Worm (Caenorhabditis elegans) whole organism, late embryonic: Measurements from ENCODE around the gene gst-16.
A peak's percentile ranks its signal among the peaks of the same experiment; 100 is the strongest.

Experiments
- C08G9.2 ChIP-seq: sonication (generic microtip); optimal IDR thresholded peaks from 2 replicates; lab custom pipeline; 2016; ENCODE audit warnings: mild to moderate bottlenecking, missing genetic modification characterization, moderate library complexity, missing compliant biosample characterization
- C38D4.7 ChIP-seq: fragments of 200-800 bp; sonication (Bioruptor generic); optimal IDR thresholded peaks from 2 replicates; lab custom pipeline; 2018; ENCODE audit warnings: mild to moderate bottlenecking, missing genetic modification characterization, moderate library complexity, missing compliant biosample characterization
- K09A11.1 ChIP-seq: sonication (generic microtip); optimal IDR thresholded peaks from 2 replicates; lab custom pipeline; 2017; ENCODE audit warnings: antibody characterized with exemption, mild to moderate bottlenecking, missing genetic modification characterization, missing compliant biosample characterization; ENCODE audit not compliant: insufficient read depth
- T23F11.4 ChIP-seq: fragments of 200-800 bp; sonication (Bioruptor generic); optimal IDR thresholded peaks from 2 replicates; lab custom pipeline; 2018; ENCODE audit warnings: mild to moderate bottlenecking, missing genetic modification characterization, missing compliant biosample characterization
- Y22D7AL.16 ChIP-seq: sonication (generic microtip); optimal IDR thresholded peaks from 2 replicates; lab custom pipeline; 2016; ENCODE audit warnings: missing genetic modification characterization, missing compliant biosample characterization
- ama-1 ChIP-seq: fragments of 150-350 bp; optimal IDR thresholded peaks from 2 replicates; lab custom pipeline; 2014
- ceh-14 ChIP-seq: sonication (generic microtip); optimal IDR thresholded peaks from 2 replicates; lab custom pipeline; 2016; ENCODE audit warnings: missing genotype, missing genetic modification characterization, missing compliant biosample characterization
- ceh-18 ChIP-seq: sonication (generic microtip); optimal IDR thresholded peaks from 2 replicates; lab custom pipeline; 2016; ENCODE audit warnings: missing genetic modification characterization, missing compliant biosample characterization
- ceh-2 ChIP-seq: sonication (generic microtip); optimal IDR thresholded peaks from 2 replicates; lab custom pipeline; 2016; ENCODE audit warnings: missing genotype, missing genetic modification characterization, missing compliant biosample characterization
- ceh-22 ChIP-seq: sonication (generic microtip); optimal IDR thresholded peaks from 2 replicates; lab custom pipeline; 2017; ENCODE audit warnings: missing biosample characterization, missing genetic modification characterization
- ceh-34 ChIP-seq: sonication (generic microtip); optimal IDR thresholded peaks from 2 replicates; lab custom pipeline; 2016; ENCODE audit warnings: mild to moderate bottlenecking, missing genetic modification characterization, missing compliant biosample characterization
- ceh-45 ChIP-seq: fragments of 200-800 bp; sonication (Bioruptor generic); IDR thresholded peaks from 2 replicates; pipeline ENCODE4 v1.3.6; 2022; ENCODE audit warnings: missing genetic modification reagents, missing genetic modification characterization, missing compliant biosample characterization
- ceh-48 ChIP-seq: sonication (generic microtip); optimal IDR thresholded peaks from 2 replicates; lab custom pipeline; 2016; ENCODE audit warnings: missing genetic modification characterization, inconsistent platforms, missing compliant biosample characterization
- ceh-6 ChIP-seq: fragments of 200-800 bp; sonication (Bioruptor generic); optimal IDR thresholded peaks from 2 replicates; lab custom pipeline; 2018; ENCODE audit warnings: mild to moderate bottlenecking, missing genetic modification characterization, missing compliant biosample characterization
- che-1 ChIP-seq: sonication (generic microtip); optimal IDR thresholded peaks from 2 replicates; lab custom pipeline; 2016; ENCODE audit warnings: mild to moderate bottlenecking, missing genetic modification characterization, missing compliant biosample characterization
- dmd-4 ChIP-seq: sonication (generic microtip); optimal IDR thresholded peaks from 2 replicates; lab custom pipeline; 2016; ENCODE audit warnings: borderline replicate concordance, missing genetic modification characterization, missing compliant biosample characterization
- dve-1 ChIP-seq: sonication (generic microtip); optimal IDR thresholded peaks from 2 replicates; lab custom pipeline; 2017; ENCODE audit warnings: antibody characterized with exemption, mild to moderate bottlenecking, missing genetic modification characterization, missing compliant biosample characterization
- elt-2 ChIP-seq: sonication (generic microtip); optimal IDR thresholded peaks from 2 replicates; lab custom pipeline; 2016; ENCODE audit warnings: missing genetic modification reagents, missing genetic modification characterization, missing compliant biosample characterization
- elt-4 ChIP-seq: sonication (generic microtip); optimal IDR thresholded peaks from 2 replicates; lab custom pipeline; 2016; ENCODE audit warnings: missing genetic modification characterization, missing compliant biosample characterization
- eyg-1 ChIP-seq: sonication (generic microtip); optimal IDR thresholded peaks from 2 replicates; lab custom pipeline; 2016; ENCODE audit warnings: missing genotype, missing genetic modification characterization, missing compliant biosample characterization
- fkh-6 ChIP-seq: sonication (generic microtip); optimal IDR thresholded peaks from 2 replicates; lab custom pipeline; 2016; ENCODE audit warnings: missing genetic modification characterization, missing compliant biosample characterization
- hlh-15 ChIP-seq: sonication (generic microtip); optimal IDR thresholded peaks from 2 replicates; lab custom pipeline; 2016; ENCODE audit warnings: missing genetic modification characterization, missing compliant biosample characterization
- hlh-30 ChIP-seq: sonication (generic microtip); optimal IDR thresholded peaks from 2 replicates; lab custom pipeline; 2017; ENCODE audit warnings: antibody characterized with exemption, missing genetic modification characterization, missing compliant biosample characterization; ENCODE audit not compliant: insufficient read depth
- hlh-6 ChIP-seq: sonication (generic microtip); optimal IDR thresholded peaks from 2 replicates; lab custom pipeline; 2016; ENCODE audit warnings: missing genotype, missing genetic modification characterization, missing compliant biosample characterization
- madf-2 ChIP-seq: sonication (generic microtip); optimal IDR thresholded peaks from 2 replicates; lab custom pipeline; 2017; ENCODE audit warnings: missing genetic modification characterization, missing compliant biosample characterization
- nfya-1 ChIP-seq: sonication (generic microtip); optimal IDR thresholded peaks from 2 replicates; lab custom pipeline; 2017; ENCODE audit warnings: missing genetic modification characterization, mild to moderate bottlenecking, missing compliant biosample characterization, antibody characterized with exemption, moderate library complexity
- nhr-11 ChIP-seq: fragments of 150-350 bp; optimal IDR thresholded peaks from 2 replicates; lab custom pipeline; 2014; ENCODE audit warnings: missing biosample characterization, missing genetic modification characterization
- odd-2 ChIP-seq: sonication (generic microtip); optimal IDR thresholded peaks from 2 replicates; lab custom pipeline; 2017; ENCODE audit warnings: antibody characterized with exemption, mild to moderate bottlenecking, missing genetic modification characterization, missing compliant biosample characterization
- pat-9 ChIP-seq: fragments of 200-800 bp; sonication (Bioruptor generic); optimal IDR thresholded peaks from 2 replicates; lab custom pipeline; 2018; ENCODE audit warnings: mild to moderate bottlenecking, missing genetic modification characterization, moderate library complexity, missing compliant biosample characterization
- pha-4 ChIP-seq: fragments of 150-350 bp; optimal IDR thresholded peaks from 2 replicates; lab custom pipeline; 2018; ENCODE audit warnings: missing biosample characterization, missing genetic modification reagents, missing genetic modification characterization
- pqm-1 ChIP-seq: sonication (generic microtip); optimal IDR thresholded peaks from 2 replicates; lab custom pipeline; 2016; ENCODE audit warnings: missing genetic modification characterization, missing compliant biosample characterization
- pros-1 ChIP-seq: fragments of 150-350 bp; optimal IDR thresholded peaks from 2 replicates; lab custom pipeline; 2014; ENCODE audit warnings: missing biosample characterization, missing genetic modification reagents, missing genetic modification characterization
- rnt-1 ChIP-seq: sonication (generic microtip); optimal IDR thresholded peaks from 2 replicates; lab custom pipeline; 2016; ENCODE audit warnings: missing genetic modification characterization, missing compliant biosample characterization
- sox-4 ChIP-seq: sonication (generic microtip); optimal IDR thresholded peaks from 2 replicates; lab custom pipeline; 2017; ENCODE audit warnings: mild to moderate bottlenecking, missing genetic modification characterization, inconsistent platforms, missing compliant biosample characterization
- syd-9 ChIP-seq: sonication (generic microtip); optimal IDR thresholded peaks from 2 replicates; lab custom pipeline; 2016; ENCODE audit warnings: mild to moderate bottlenecking, missing genetic modification characterization, moderate library complexity, missing compliant biosample characterization
- tbx-2 ChIP-seq: sonication (generic microtip); optimal IDR thresholded peaks from 2 replicates; lab custom pipeline; 2016; ENCODE audit warnings: missing genetic modification characterization, missing compliant biosample characterization
- unc-3 ChIP-seq, 2 experiments: fragments of 200-800 bp in 1 of 2; sonication (Bioruptor generic) in 1 of 2; sonication (generic microtip) in 1 of 2; conservative IDR thresholded peaks in 1 of 2; optimal IDR thresholded peaks in 1 of 2; 2 replicates each; pipeline versions ENCODE4 v1.3.6 to Lab custom; 2016 to 2022; ENCODE audit warnings: missing compliant biosample characterization in 2 of 2, missing genetic modification characterization in 2 of 2, missing genetic modification reagents in 1 of 2
- unc-42 ChIP-seq: sonication (generic microtip); optimal IDR thresholded peaks from 2 replicates; lab custom pipeline; 2016; ENCODE audit warnings: missing genotype, missing genetic modification characterization, missing compliant biosample characterization
- unc-55 ChIP-seq: sonication (generic microtip); optimal IDR thresholded peaks from 2 replicates; lab custom pipeline; 2017; ENCODE audit warnings: missing biosample characterization, missing genetic modification reagents, missing genetic modification characterization

Gene gst-16

DNA sequence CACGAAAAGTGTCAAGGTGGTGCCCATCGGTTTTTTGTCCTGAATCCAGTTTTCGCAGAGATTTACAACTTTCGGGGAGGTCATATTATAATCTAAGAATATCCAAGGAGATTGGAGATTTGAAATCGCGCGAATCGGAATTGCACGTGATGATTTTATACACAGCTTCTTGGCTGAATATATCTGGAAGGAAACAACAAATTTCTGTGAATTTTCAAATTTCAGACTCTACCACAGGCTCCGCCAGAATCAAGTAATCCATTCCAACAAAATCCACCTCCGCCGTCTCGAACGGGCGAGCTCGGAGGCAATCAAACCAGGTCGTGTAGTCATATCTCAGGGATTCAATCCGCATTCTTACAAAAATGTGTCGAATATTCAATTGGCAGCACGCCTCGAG is 29.0 kb downstream of the gst-16 start:
- TF ChIP-seq elt-4 = no peak
- TF ChIP-seq pha-4 (tag; lab: Kevin White, UChicago) = no peak
- TF ChIP-seq dve-1 = no peak
- TF ChIP-seq, all 69 proteins: peak for 0

DNA sequence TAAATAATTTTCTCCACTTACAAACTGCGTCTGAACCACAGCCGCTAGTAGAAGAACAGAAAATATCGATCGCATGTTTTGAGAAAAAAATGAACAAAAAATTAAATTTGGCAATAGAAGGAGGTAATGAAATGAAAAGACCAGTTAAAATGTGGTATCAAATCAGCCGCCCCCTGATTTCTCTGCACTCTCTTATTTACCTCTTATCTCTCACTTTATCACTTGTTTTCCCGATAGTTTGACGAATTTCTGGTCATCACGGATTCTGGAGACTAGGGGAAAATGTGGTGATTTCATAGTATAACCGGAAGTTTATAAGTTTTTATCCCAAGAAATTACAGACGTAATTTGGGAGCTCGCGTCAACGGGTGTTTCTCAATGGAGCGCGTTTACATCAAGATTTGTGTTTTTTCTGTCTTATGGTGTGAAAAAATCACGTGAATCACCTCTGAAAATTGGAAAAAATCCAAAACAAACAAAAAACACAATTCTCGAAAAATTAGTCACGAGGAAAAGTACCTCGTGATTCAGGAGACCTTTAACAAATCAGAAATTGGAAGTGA is 30.5 kb downstream of the gst-16 start, which contains the start of gene clec-146:
Gene clec-146, minus strand, starts transcription at position 116 of the 563 bp plus-strand sequence.
- TF ChIP-seq hlh-30 (tag; lab: Kevin White, UChicago) = peak; percentile 23
- TF ChIP-seq elt-4 = no peak

DNA sequence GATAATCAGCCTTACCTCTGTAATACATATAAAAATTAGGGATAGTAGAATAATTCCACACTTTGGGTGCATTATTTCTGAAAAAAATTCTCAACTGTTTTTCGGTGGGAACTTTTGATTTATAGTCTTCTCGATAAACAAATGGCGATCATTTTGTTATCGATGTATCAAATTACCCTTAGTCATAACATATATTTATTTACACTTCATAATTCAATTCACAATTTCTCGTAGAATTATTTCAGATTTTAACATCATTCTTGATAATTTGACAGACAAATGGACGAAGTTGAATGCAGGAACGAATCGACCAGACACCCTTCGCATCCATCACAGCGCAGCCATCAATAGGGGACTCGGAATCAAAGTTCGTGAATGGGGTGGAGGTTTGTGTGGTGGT is 33.8 kb downstream of the gst-16 start, which contains the start of gene clec-145:
Gene clec-145, minus strand, starts transcription at position 101 of the 400 bp plus-strand sequence.
- TF ChIP-seq hlh-30 (tag; lab: Kevin White, UChicago) (no peak), fkh-6 (tag; lab: Kevin White, UChicago) (no peak), pqm-1 (tag; lab: Kevin White, UChicago) (no peak), eyg-1 (tag; lab: Kevin White, UChicago) (no peak), unc-55 (GFP tag; lab: Kevin White, UChicago) (no peak), C08G9.2 (tag; lab: Kevin White, UChicago) (no peak), ceh-22 (tag; lab: Kevin White, UChicago) (no peak), tbx-2 (tag; lab: Kevin White, UChicago) (no peak), ama-1 (lab: Kevin White, UChicago) (no peak), hlh-15 (no peak), ceh-2 (tag; lab: Kevin White, UChicago) (no peak), T23F11.4 (GFP tag; lab: Kevin White, UChicago) (no peak), ceh-14 (tag; lab: Kevin White, UChicago) (no peak), K09A11.1 (tag; lab: Kevin White, UChicago) (no peak), ceh-45 (GFP tag; lab: Robert Waterston, UW) (no peak), C38D4.7 (GFP tag; lab: Kevin White, UChicago) (no peak), ceh-34 (tag; lab: Kevin White, UChicago) (no peak), rnt-1 (tag; lab: Kevin White, UChicago) (no peak), elt-2 (tag; lab: Kevin White, UChicago) (no peak)

DNA sequence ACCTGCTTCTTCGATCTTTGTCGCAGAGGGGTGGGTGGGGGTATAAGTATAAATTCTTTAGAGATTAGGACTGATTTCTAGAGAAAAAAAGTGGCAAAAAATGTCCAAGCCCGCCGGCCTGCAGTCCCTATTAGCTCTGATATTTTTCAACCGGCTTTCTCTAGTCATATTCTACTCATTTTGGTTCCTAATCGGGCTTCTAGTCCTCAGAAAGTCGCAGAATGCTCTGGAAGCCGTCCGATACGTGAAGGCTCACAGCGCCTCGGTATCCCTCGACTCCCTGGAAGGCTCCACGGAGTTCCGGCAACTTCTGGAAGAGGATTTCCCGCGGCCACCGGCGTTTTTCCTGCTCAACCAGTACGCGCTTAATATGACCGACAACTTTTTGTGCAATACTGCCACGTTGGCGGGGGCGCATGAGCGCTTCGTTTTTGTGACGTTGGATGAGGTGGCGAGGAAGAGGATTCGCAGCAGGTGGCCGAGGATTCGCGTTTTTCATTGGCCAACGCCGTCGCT is 38.5 kb downstream of the gst-16 start, which contains the start of gene Y48E1B.8:
Gene Y48E1B.8, plus strand, starts transcription at position 51 of the 516 bp plus-strand sequence.
- TF ChIP-seq C08G9.2 (tag; lab: Kevin White, UChicago) = peak; percentile 14
- no peak for TF ChIP-seq dmd-4 (tag; lab: Kevin White, UChicago)
- TF ChIP-seq ceh-48 = no peak
- no peak for TF ChIP-seq madf-2 (tag; lab: Kevin White, UChicago)

DNA sequence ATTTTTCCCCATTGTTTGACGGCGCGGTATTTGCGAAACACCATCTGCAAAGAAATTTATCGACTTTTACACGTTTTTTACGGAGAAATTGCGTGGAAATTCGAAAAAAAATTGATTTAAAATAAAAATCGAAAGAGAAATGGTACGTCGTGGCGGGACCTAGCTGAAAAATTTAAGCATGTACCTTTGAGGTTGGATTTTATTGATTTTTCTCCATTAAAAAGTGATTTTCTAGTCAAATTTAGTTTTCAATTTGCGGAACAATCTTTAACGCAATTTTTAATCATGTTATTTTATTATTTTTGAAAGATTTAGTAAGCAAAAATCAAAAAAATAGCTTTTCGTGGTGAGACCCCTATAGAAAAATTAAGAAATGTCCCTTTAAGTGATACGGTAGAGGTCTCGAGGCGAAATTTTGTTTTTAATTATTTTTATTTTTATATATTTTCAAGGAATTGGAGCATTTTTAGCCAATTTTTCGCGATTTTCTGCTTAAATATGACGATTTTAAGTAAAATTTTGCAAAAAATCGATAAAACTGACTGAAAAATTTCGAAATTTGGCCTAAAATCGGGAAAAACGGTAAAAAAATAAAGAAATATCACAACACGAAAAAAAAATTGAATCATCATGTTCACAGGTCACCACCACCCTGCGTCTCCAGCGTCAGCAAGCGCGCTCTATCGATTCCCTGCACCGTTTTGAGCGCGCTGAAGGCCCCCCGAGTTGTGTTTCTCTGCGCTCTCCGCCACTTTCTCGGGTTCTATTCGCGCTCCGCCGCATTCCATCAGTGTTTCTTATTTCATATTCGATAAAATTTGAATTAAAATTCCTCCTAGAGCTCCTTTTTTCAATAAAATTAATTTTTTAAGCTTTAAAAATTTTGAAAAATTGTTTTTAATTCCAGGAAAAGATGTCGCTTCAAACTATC is 49.0 kb downstream of the gst-16 start, which contains the start of the genes mrpl-37 and lin-38:
Gene mrpl-37, minus strand, starts transcription at position 51 of the 931 bp plus-strand sequence.
Gene lin-38, plus strand, starts transcription at position 908 of the 931 bp plus-strand sequence.
- peak; percentile 52 for TF ChIP-seq ceh-34 (tag; lab: Kevin White, UChicago)
- TF ChIP-seq syd-9 = no peak
- TF ChIP-seq Y22D7AL.16 (tag; lab: Kevin White, UChicago) = no peak
- TF ChIP-seq madf-2 (tag; lab: Kevin White, UChicago) = no peak
- peak; percentile 67 for TF ChIP-seq nfya-1 (tag; lab: Kevin White, UChicago)
- TF ChIP-seq ceh-18 = peak; percentile 33
- TF ChIP-seq sox-4 = no peak
- no peak for TF ChIP-seq unc-3 (GFP tag; conservative IDR thresholded peaks at IDR 0.05; lab: Robert Waterston, UW)
- TF ChIP-seq unc-3 (tag; optimal IDR thresholded peaks at IDR 0.05; lab: Kevin White, UChicago) = peak; percentile 3
- peak; percentile 16 for TF ChIP-seq pros-1 (tag; lab: Kevin White, UChicago)
- no peak for TF ChIP-seq ceh-6 (GFP tag; lab: Kevin White, UChicago)
- no peak for TF ChIP-seq ama-1 (lab: Kevin White, UChicago)
- peak; percentile 69 for TF ChIP-seq ceh-48
- TF ChIP-seq nhr-11 (tag; lab: Kevin White, UChicago) = no peak
- TF ChIP-seq odd-2 (tag; lab: Kevin White, UChicago) = no peak
- TF ChIP-seq unc-42 (tag; lab: Kevin White, UChicago) = peak; percentile 75
- TF ChIP-seq ceh-22 (tag; lab: Kevin White, UChicago) = no peak
- TF ChIP-seq hlh-6 (tag; lab: Kevin White, UChicago) = no peak
- TF ChIP-seq che-1 (tag; lab: Kevin White, UChicago) = no peak
- peak; percentile 62 for TF ChIP-seq hlh-30 (tag; lab: Kevin White, UChicago)
- TF ChIP-seq pat-9 (tag; lab: Kevin White, UChicago) = no peak
